Fruit fly (Drosophila melanogaster): ENCODE measurements around the gene PolI.

The PolI gene

dm6 chr3R:8190866-8191265 is 42.4 kb upstream of the PolI start (continued):
- TF ChIP-seq MESR4 (GFP tag; optimal IDR thresholded peaks at IDR 0.05) (no peak), caup (GFP tag; optimal IDR thresholded peaks at IDR 0.05; ENCODE audit: severe bottlenecking) (no peak), PHDP (tag; optimal IDR thresholded peaks at IDR 0.05) (no peak), CG11504 (tag; optimal IDR thresholded peaks at IDR 0.05) (peak; percentile 29), CG2116 (GFP tag; optimal IDR thresholded peaks at IDR 0.05) (no peak), CG42726 (GFP tag; IDR thresholded peaks at IDR 0.05; ENCODE audit: partially characterized antibody) (peak; percentile 71), gt (GFP tag; IDR thresholded peaks at IDR 0.05) (no peak), unpg (GFP tag; optimal IDR thresholded peaks at IDR 0.05) (no peak), Doc2 (GFP tag; IDR thresholded peaks at IDR 0.05) (no peak), Abd-B (GFP tag; optimal IDR thresholded peaks at IDR 0.05) (no peak), CG12236 (GFP tag; optimal IDR thresholded peaks at IDR 0.05) (no peak), wor (GFP tag; IDR thresholded peaks at IDR 0.05) (no peak), ash1 (GFP tag; optimal IDR thresholded peaks at IDR 0.05) (peak; percentile 76), CG11085 (GFP tag; IDR thresholded peaks at IDR 0.05) (no peak), CG1647 (GFP tag; optimal IDR thresholded peaks at IDR 0.05) (no peak), chm (GFP tag; IDR thresholded peaks at IDR 0.05) (peak; percentile 60; the same call in 1 of the 2 replicates), CG5180 (GFP tag; optimal IDR thresholded peaks at IDR 0.05) (no peak), CG30020 (tag; optimal IDR thresholded peaks at IDR 0.05) (no peak), jigr1 (GFP tag; IDR thresholded peaks at IDR 0.05) (no peak), CG12744 (GFP tag; optimal IDR thresholded peaks at IDR 0.05) (no peak), Dll (GFP tag; IDR thresholded peaks at IDR 0.05; ENCODE audit: partially characterized antibody) (no peak), C15 (GFP tag; IDR thresholded peaks at IDR 0.05) (no peak), Optix (GFP tag; IDR thresholded peaks at IDR 0.05) (no peak), CG17359 (tag; optimal IDR thresholded peaks at IDR 0.05) (no peak), CG9876 (GFP tag; optimal IDR thresholded peaks at IDR 0.05) (no peak), B-H1 (GFP tag; IDR thresholded peaks at IDR 0.05) (no peak; the same call in 2 of the 3 replicates), CG13624 (GFP tag; optimal IDR thresholded peaks at IDR 0.05) (no peak), CG1233 (GFP tag; optimal IDR thresholded peaks at IDR 0.05) (no peak), Atf3 (GFP tag; optimal IDR thresholded peaks at IDR 0.05) (no peak), mam (GFP tag; optimal IDR thresholded peaks at IDR 0.05) (no peak), Hr39 (optimal IDR thresholded peaks at IDR 0.05) (no peak), da (GFP tag; optimal IDR thresholded peaks at IDR 0.05) (no peak), CG3847 (GFP tag; IDR thresholded peaks at IDR 0.05) (no peak), ERR (GFP tag; optimal IDR thresholded peaks at IDR 0.05) (no peak), ftz-f1 (GFP tag; optimal IDR thresholded peaks at IDR 0.05) (no peak), scrt (GFP tag; optimal IDR thresholded peaks at IDR 0.05) (no peak), CG12942 (GFP tag; optimal IDR thresholded peaks at IDR 0.05) (no peak), CG4854 (GFP tag; optimal IDR thresholded peaks at IDR 0.05) (no peak), Taf1 (GFP tag; IDR thresholded peaks at IDR 0.05) (no peak), Eip74EF (GFP tag; optimal IDR thresholded peaks at IDR 0.05) (peak in 1 of 2 experiments; percentile 20), CG3065 (GFP tag; optimal IDR thresholded peaks at IDR 0.05) (no peak), bbx (GFP tag; IDR thresholded peaks at IDR 0.05; ENCODE audit: partially characterized antibody) (no peak), shn (GFP tag; optimal IDR thresholded peaks at IDR 0.05) (no peak), CG34224 (GFP tag; IDR thresholded peaks at IDR 0.05; ENCODE audit: partially characterized antibody) (no peak), cad (GFP tag; optimal IDR thresholded peaks at IDR 0.05) (no peak), CG12155 (GFP tag; optimal IDR thresholded peaks at IDR 0.05) (no peak), tup (GFP tag; optimal IDR thresholded peaks at IDR 0.05) (no peak), CG14710 (tag; optimal IDR thresholded peaks at IDR 0.05) (no peak), CG4617 (GFP tag; optimal IDR thresholded peaks at IDR 0.05; ENCODE audit: borderline replicate concordance) (no peak), CG1603 (tag; optimal IDR thresholded peaks at IDR 0.05) (no peak), CG34376 (GFP tag; optimal IDR thresholded peaks at IDR 0.05) (no peak), CG7963 (GFP tag; IDR thresholded peaks at IDR 0.05; ENCODE audit: partially characterized antibody) (no peak)
